Worm (Caenorhabditis elegans): ENCODE measurements around the gene C40H1.8.

DNA sequence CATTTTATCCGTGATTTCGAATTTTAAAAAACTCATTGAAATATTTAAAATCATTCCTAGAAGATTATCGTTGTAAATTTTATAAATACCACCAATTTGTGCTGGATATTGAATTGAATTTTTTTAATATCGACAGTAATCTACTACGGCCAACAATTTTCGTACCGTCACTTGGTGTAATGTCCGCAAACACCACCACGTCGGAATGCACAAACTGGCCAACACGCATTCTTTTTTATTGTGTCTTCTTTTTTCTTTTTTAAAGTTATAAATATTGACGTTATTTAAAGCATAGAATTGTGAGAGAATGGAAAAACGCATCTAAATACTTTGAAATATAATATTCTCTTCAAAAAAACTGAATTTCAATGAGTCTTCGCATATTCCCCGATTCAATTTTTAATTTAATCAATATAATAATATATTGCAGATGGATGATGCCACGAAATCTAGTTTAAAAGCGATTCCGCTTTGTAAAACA, 16.6 kb downstream of the C40H1.8 start, which contains the start of gene ufc-1:
- TF ChIP-seq W03F9.2 (tag; optimal IDR thresholded peaks at IDR 0.05) (peak; percentile 22), dao-5 (tag; optimal IDR thresholded peaks at IDR 0.05) (no peak)

Measured in whole organism, L4/young adult.